Worm (Caenorhabditis elegans): ENCODE data around the gene Y71H2AM.6.
A peak's percentile ranks its signal among the peaks of the same experiment; 100 is the strongest.

Gene Y71H2AM.6

ce11 chrIII:2746553-2746952, 34.3 kb upstream of the Y71H2AM.6 start, which contains the start of gene Y71H2AM.14:
Gene Y71H2AM.14 (minus strand): TSS chrIII:2746653.
- TF ChIP-seq xbp-1 (tag; optimal IDR thresholded peaks at IDR 0.05) = no peak
- no peak for TF ChIP-seq fkh-10 (GFP tag; optimal IDR thresholded peaks at IDR 0.05)
- no peak for TF ChIP-seq unc-30 (tag; optimal IDR thresholded peaks at IDR 0.05)
- no peak for TF ChIP-seq nhr-47 (tag; optimal IDR thresholded peaks at IDR 0.05)
- no peak for TF ChIP-seq sox-4 (tag; optimal IDR thresholded peaks at IDR 0.05)
- TF ChIP-seq snu-23 (GFP tag; optimal IDR thresholded peaks at IDR 0.05) = no peak
- no peak for TF ChIP-seq elt-2 (tag; optimal IDR thresholded peaks at IDR 0.05)
- TF ChIP-seq sup-37 (GFP tag; optimal IDR thresholded peaks at IDR 0.05) = no peak
- TF ChIP-seq swsn-7 (tag; optimal IDR thresholded peaks at IDR 0.05) = no peak
- no peak for TF ChIP-seq elt-3 (tag; optimal IDR thresholded peaks at IDR 0.05)
- no peak for TF ChIP-seq irx-1 (tag; optimal IDR thresholded peaks at IDR 0.05)
- no peak for TF ChIP-seq C16A3.4 (tag; optimal IDR thresholded peaks at IDR 0.05)

- TF ChIP-seq swsn-7 (tag; optimal IDR thresholded peaks at IDR 0.05) = no peak
- TF ChIP-seq lin-14 (GFP tag; optimal IDR thresholded peaks at IDR 0.05) = no peak
- no peak for TF ChIP-seq lin-39 (tag; optimal IDR thresholded peaks at IDR 0.05)
- no peak for TF ChIP-seq nhr-19 (GFP tag; conservative IDR thresholded peaks at IDR 0.05)
Observed at ce11 chrIII:2756260-2756659, 24.6 kb upstream of the Y71H2AM.6 start, which contains the start of gene gldi-9. Gene gldi-9 (minus strand): TSS chrIII:2756360.

- TF ChIP-seq efl-1 (optimal IDR thresholded peaks at IDR 0.05) (no peak), efl-1 (GFP tag; optimal IDR thresholded peaks at IDR 0.05 in 1 of 2) (no peak), nhr-84 (tag; optimal IDR thresholded peaks at IDR 0.05) (no peak), nhr-85 (tag) (no peak), fkh-8 (tag; optimal IDR thresholded peaks at IDR 0.05) (no peak), nhr-12 (tag; optimal IDR thresholded peaks at IDR 0.05) (no peak), xbp-1 (tag; optimal IDR thresholded peaks at IDR 0.05) (no peak), nhr-20 (tag; optimal IDR thresholded peaks at IDR 0.05) (no peak), nhr-237 (tag; optimal IDR thresholded peaks at IDR 0.05) (no peak), lir-3 (tag; optimal IDR thresholded peaks at IDR 0.05; ENCODE audit: poor library complexity) (no peak), sox-4 (tag; optimal IDR thresholded peaks at IDR 0.05) (no peak), sup-37 (GFP tag; optimal IDR thresholded peaks at IDR 0.05) (no peak), blmp-1 (tag; optimal IDR thresholded peaks at IDR 0.05) (no peak), mdl-1 (tag; optimal IDR thresholded peaks at IDR 0.05) (no peak), pag-3 (tag; optimal IDR thresholded peaks at IDR 0.05; ENCODE audit: borderline replicate concordance, insufficient read depth) (no peak), nhr-28 (tag; optimal IDR thresholded peaks at IDR 0.05) (no peak), unc-62 (GFP tag; optimal IDR thresholded peaks at IDR 0.05) (no peak)
Observed at ce11 chrIII:2757478-2757877, 23.4 kb upstream of the Y71H2AM.6 start.

ce11 chrIII:2758092-2758491, 22.8 kb upstream of the Y71H2AM.6 start:
- TF ChIP-seq zag-1 (tag; optimal IDR thresholded peaks at IDR 0.05) (no peak), tbx-2 (tag; optimal IDR thresholded peaks at IDR 0.05) (no peak), dpl-1 (GFP tag; optimal IDR thresholded peaks at IDR 0.05) (no peak), jun-1 (tag; optimal IDR thresholded peaks at IDR 0.05) (no peak), nhr-76 (tag; optimal IDR thresholded peaks at IDR 0.05) (no peak), efl-1 (optimal IDR thresholded peaks at IDR 0.05) (no peak), efl-1 (GFP tag; optimal IDR thresholded peaks at IDR 0.05 in 1 of 2) (peak in 1 of 2 experiments; percentile 68), swsn-7 (tag; optimal IDR thresholded peaks at IDR 0.05) (no peak), aly-2 (tag; optimal IDR thresholded peaks at IDR 0.05) (no peak)

- peak; percentile 43 for TF ChIP-seq elt-2 (tag; optimal IDR thresholded peaks at IDR 0.05)
- no peak for TF ChIP-seq grh-1 (GFP tag; IDR thresholded peaks at IDR 0.05)
Observed at ce11 chrIII:2759308-2759707, 21.5 kb upstream of the Y71H2AM.6 start.

Measured in whole organism, L1 larva.